Fruit fly (Drosophila melanogaster): ENCODE data around the gene CG42637.
"Not testable (repeated sequence)": the region's sequence is repeated elsewhere in the genome, so short reads cannot be mapped to it uniquely, and the experiment has no call there.

DNA sequence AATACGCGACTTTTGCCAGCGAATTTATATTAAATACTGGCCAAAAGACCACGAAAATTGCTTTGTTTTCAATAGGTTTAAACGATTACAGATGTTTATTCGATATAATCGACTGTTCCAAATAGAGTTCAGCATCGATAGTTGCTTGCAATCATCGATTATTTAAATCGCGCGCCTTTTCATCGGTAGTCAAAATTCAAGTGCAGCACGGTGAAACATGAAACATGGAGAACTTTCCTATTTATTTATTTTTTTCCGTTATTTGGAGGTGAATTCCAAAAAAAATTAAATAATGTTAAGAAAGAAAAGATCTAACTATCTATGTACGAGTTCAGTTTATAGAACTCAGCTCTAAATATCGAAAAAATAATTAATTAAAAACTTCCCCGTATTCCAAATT lies 75.1 kb downstream of the CG42637 start, which contains the start of gene Trpml:
- not testable (repeated sequence) for TF ChIP-seq usp (GFP tag; optimal IDR thresholded peaks at IDR 0.05); da (GFP tag; optimal IDR thresholded peaks at IDR 0.05); lola (GFP tag; optimal IDR thresholded peaks at IDR 0.05); mld (GFP tag; IDR thresholded peaks at IDR 0.05; ENCODE audit: partially characterized antibody); wek (GFP tag; optimal IDR thresholded peaks at IDR 0.05)
